Worm (Caenorhabditis elegans): Measurements from ENCODE around the gene cnt-2.

ce11 chrIII:10629043-10629442 is 25.8 kb upstream of the cnt-2 start, which contains the start of gene swt-4:
- TF ChIP-seq pha-4 (tag; optimal IDR thresholded peaks at IDR 0.05) (no peak), ces-1 (GFP tag; optimal IDR thresholded peaks at IDR 0.05) (no peak), nhr-28 (tag; optimal IDR thresholded peaks at IDR 0.05) (no peak), snpc-4 (tag; optimal IDR thresholded peaks at IDR 0.05) (no peak), unc-39 (tag; optimal IDR thresholded peaks at IDR 0.05) (no peak), unc-62 (GFP tag; optimal IDR thresholded peaks at IDR 0.05) (no peak), nhr-76 (tag; optimal IDR thresholded peaks at IDR 0.05) (no peak), mab-5 (tag; optimal IDR thresholded peaks at IDR 0.05) (no peak), mep-1 (tag; optimal IDR thresholded peaks at IDR 0.05) (no peak)

Measured in whole organism, mixed stage, embryonic.